Worm (Caenorhabditis elegans): ENCODE results near the gene F54D5.23.
A peak's percentile ranks its signal among the peaks of the same experiment; 100 is the strongest.

The F54D5.23 gene

ce11 chrII:11612034-11612723 is 43.1 kb upstream of the F54D5.23 start, which contains the start of gene F07A11.5:
TSS of gene F07A11.5 (plus strand) at chrII:11612300.
- TF ChIP-seq ceh-9 (tag; optimal IDR thresholded peaks at IDR 0.05), result no peak
- TF ChIP-seq hlh-15 (tag; optimal IDR thresholded peaks at IDR 0.05), result no peak
- TF ChIP-seq pag-3 (tag; optimal IDR thresholded peaks at IDR 0.05; ENCODE audit: borderline replicate concordance), result no peak
- TF ChIP-seq K02D7.2 (tag; optimal IDR thresholded peaks at IDR 0.05), result no peak
- no peak for TF ChIP-seq ceh-18 (tag; optimal IDR thresholded peaks at IDR 0.05)
- TF ChIP-seq ceh-31 (tag; optimal IDR thresholded peaks at IDR 0.05), result no peak
- no peak for TF ChIP-seq pros-1 (tag; optimal IDR thresholded peaks at IDR 0.05)
- TF ChIP-seq elt-4 (tag; optimal IDR thresholded peaks at IDR 0.05), result no peak
- TF ChIP-seq gmeb-2 (tag; optimal IDR thresholded peaks at IDR 0.05), result no peak
- TF ChIP-seq fkh-6 (tag; optimal IDR thresholded peaks at IDR 0.05), result no peak
- no peak for TF ChIP-seq pat-9 (tag; optimal IDR thresholded peaks at IDR 0.05)
- TF ChIP-seq pax-1 (tag; optimal IDR thresholded peaks at IDR 0.05), result no peak
- TF ChIP-seq rnt-1 (tag; optimal IDR thresholded peaks at IDR 0.05), result no peak
- TF ChIP-seq ceh-19 (GFP tag; optimal IDR thresholded peaks at IDR 0.05), result no peak

DNA sequence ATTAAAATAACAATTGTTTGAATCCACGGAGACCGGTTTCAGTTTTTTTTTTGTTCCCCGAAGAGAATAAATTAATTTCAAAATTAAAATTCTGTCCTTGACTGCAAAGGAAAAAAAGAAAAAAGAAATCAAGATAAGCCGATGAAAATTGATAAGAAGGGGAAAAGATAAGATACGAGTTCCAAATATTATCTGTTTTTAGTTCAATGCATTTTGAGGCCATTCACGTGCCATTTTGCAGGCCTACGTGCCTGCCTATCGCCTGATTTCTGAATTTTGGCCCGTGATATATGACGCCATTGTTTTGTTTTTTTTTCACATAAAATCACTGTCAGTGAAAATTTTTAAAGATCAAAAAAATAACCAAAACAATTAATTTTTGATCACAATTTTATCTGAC is 42.4 kb upstream of the F54D5.23 start:
- TF ChIP-seq Y22D7AL.16 (tag; optimal IDR thresholded peaks at IDR 0.05), result no peak
- peak; percentile 98 for TF ChIP-seq elt-2 (tag; optimal IDR thresholded peaks at IDR 0.05)
- TF ChIP-seq hlh-15 (tag; optimal IDR thresholded peaks at IDR 0.05), result no peak
- TF ChIP-seq ceh-19 (GFP tag; optimal IDR thresholded peaks at IDR 0.05), result no peak
- no peak for TF ChIP-seq hlh-30 (tag; optimal IDR thresholded peaks at IDR 0.05; ENCODE audit: insufficient read depth)

DNA sequence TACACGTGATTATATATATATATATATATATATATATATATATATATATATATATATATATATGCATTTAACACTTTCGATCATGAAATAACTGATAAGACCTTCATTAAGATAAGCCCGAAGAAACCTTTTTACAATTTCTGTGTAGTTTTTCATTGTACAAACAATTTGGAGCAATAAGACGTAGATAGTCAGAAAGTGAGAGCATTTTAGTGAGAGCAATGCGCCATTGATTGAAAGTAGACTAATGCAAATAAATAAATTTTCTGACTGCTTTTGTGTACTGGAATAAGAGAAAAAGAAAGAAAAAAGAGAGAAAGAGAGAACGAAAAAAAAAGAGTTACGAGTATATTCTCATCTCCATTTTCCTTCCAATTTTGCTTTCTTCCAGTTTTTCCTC is 35.5 kb upstream of the F54D5.23 start:
- TF ChIP-seq unc-55 (GFP tag; optimal IDR thresholded peaks at IDR 0.05) (no peak), dve-1 (tag; optimal IDR thresholded peaks at IDR 0.05) (no peak), ceh-48 (tag; optimal IDR thresholded peaks at IDR 0.05) (no peak), fkh-10 (GFP tag; optimal IDR thresholded peaks at IDR 0.05) (no peak)

- TF ChIP-seq ceh-19 (GFP tag; optimal IDR thresholded peaks at IDR 0.05) (no peak), ceh-18 (tag; optimal IDR thresholded peaks at IDR 0.05) (peak; percentile 27), Y22D7AL.16 (tag; optimal IDR thresholded peaks at IDR 0.05) (no peak), ceh-34 (tag; optimal IDR thresholded peaks at IDR 0.05) (peak; percentile 59), ets-4 (tag; optimal IDR thresholded peaks at IDR 0.05) (peak; percentile 14), unc-42 (tag; optimal IDR thresholded peaks at IDR 0.05) (no peak), pax-1 (tag; optimal IDR thresholded peaks at IDR 0.05) (no peak), K09A11.1 (tag; optimal IDR thresholded peaks at IDR 0.05; ENCODE audit: insufficient read depth) (no peak), nfya-1 (tag; optimal IDR thresholded peaks at IDR 0.05) (peak; percentile 76), rnt-1 (tag; optimal IDR thresholded peaks at IDR 0.05) (peak; percentile 66), pag-3 (tag; optimal IDR thresholded peaks at IDR 0.05; ENCODE audit: borderline replicate concordance) (no peak), syd-9 (tag; optimal IDR thresholded peaks at IDR 0.05) (no peak), eyg-1 (tag; optimal IDR thresholded peaks at IDR 0.05) (no peak)
Measured at ce11 chrII:11602387-11602960, 33.4 kb upstream of the F54D5.23 start.

- TF ChIP-seq ceh-34 (tag; optimal IDR thresholded peaks at IDR 0.05) (no peak), rnt-1 (tag; optimal IDR thresholded peaks at IDR 0.05) (no peak), unc-86 (tag; optimal IDR thresholded peaks at IDR 0.05) (no peak), unc-42 (tag; optimal IDR thresholded peaks at IDR 0.05) (no peak), ahr-1 (tag; optimal IDR thresholded peaks at IDR 0.05) (no peak)
Measured at ce11 chrII:11600711-11601110, 31.6 kb upstream of the F54D5.23 start, which contains the start of gene F07A11.4. TSS of gene F07A11.4 (plus strand) at chrII:11601011.

DNA sequence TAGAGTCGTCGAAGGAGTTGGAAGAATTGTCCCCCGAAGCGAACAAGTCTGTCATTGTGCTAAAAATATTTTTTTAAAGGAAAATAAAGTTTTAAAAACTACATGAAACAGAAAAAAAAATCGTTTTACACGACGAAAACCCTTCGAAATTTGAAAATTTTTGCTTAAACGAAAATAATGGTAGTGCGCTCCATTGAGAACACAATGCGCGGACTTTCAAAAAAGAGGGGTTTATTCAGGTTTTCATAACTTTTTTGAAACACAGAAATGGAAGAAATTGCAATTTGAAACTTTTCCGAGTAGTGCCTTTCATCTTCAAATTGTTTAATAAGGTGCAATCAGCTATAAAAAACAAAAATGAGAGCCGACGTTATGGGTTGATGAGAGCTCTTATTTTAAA is 30.7 kb upstream of the F54D5.23 start, which contains the start of gene npp-5:
Gene npp-5, minus strand, starts transcription at position 59 of the 400 bp plus-strand sequence.
- TF ChIP-seq elt-2 (tag; optimal IDR thresholded peaks at IDR 0.05) (peak; percentile 3), ceh-9 (tag; optimal IDR thresholded peaks at IDR 0.05) (no peak)

All from whole organism, late embryonic.